Fruit fly (Drosophila melanogaster): ENCODE results near the gene mthl15.

dm6 chr2L:10231092-10231494, 7.0 kb downstream of the mthl15 start:
- TF ChIP-seq CG11093 (GFP tag; IDR thresholded peaks at IDR 0.05) = no peak
- TF ChIP-seq Dll (GFP tag; IDR thresholded peaks at IDR 0.05; ENCODE audit: partially characterized antibody) = no peak
- TF ChIP-seq Ada2b (GFP tag; IDR thresholded peaks at IDR 0.05) = no peak; the same call in 1 of the 2 replicates
- no peak for TF ChIP-seq Abd-B (GFP tag; optimal IDR thresholded peaks at IDR 0.05)

Measured in whole organism, embryonic.